Worm (Caenorhabditis elegans) whole organism, L2 larva: ENCODE data around the gene F55C12.4.
A peak's percentile ranks its signal among the peaks of the same experiment; 100 is the strongest.

Experiments used
- C34F6.9 ChIP-seq: fragments of 150-350 bp; optimal IDR thresholded peaks from 2 replicates; lab custom pipeline; 2014; ENCODE audit warnings: missing biosample characterization, missing genetic modification characterization
- F13H6.1 ChIP-seq: sonication (generic microtip); optimal IDR thresholded peaks from 2 replicates; lab custom pipeline; 2016; ENCODE audit warnings: missing genetic modification characterization, missing compliant biosample characterization
- R02D3.7 ChIP-seq: fragments of 150-350 bp; optimal IDR thresholded peaks from 2 replicates; lab custom pipeline; 2014; ENCODE audit warnings: missing biosample characterization, missing genetic modification characterization
- ZK546.5 ChIP-seq: sonication (generic microtip); optimal IDR thresholded peaks from 2 replicates; lab custom pipeline; 2017; ENCODE audit warnings: missing biosample characterization, missing genetic modification characterization
- alr-1 ChIP-seq: fragments of 150-350 bp; optimal IDR thresholded peaks from 2 replicates; lab custom pipeline; 2014; ENCODE audit warnings: missing biosample characterization, missing genetic modification characterization
- aly-2 ChIP-seq: fragments of 150-350 bp; optimal IDR thresholded peaks from 2 replicates; lab custom pipeline; 2014; ENCODE audit warnings: missing biosample characterization, missing genetic modification characterization
- ama-1 ChIP-seq: fragments of 150-350 bp; optimal IDR thresholded peaks from 2 replicates; lab custom pipeline; 2018; ENCODE audit warnings: inconsistent platforms
- ceh-16 ChIP-seq: fragments of 150-350 bp; optimal IDR thresholded peaks from 2 replicates; lab custom pipeline; 2014; ENCODE audit warnings: missing biosample characterization, missing genetic modification characterization
- ceh-82 ChIP-seq: fragments of 150-350 bp; optimal IDR thresholded peaks from 2 replicates; lab custom pipeline; 2014; ENCODE audit warnings: missing biosample characterization, missing genetic modification characterization
- egl-27 ChIP-seq: sonication (generic microtip); optimal IDR thresholded peaks from 3 replicates; lab custom pipeline; 2017; ENCODE audit warnings: missing biosample characterization, missing genetic modification reagents, missing genetic modification characterization
- elt-1 ChIP-seq: fragments of 150-350 bp; optimal IDR thresholded peaks from 2 replicates; lab custom pipeline; 2014; ENCODE audit warnings: missing biosample characterization, missing genetic modification characterization
- elt-3 ChIP-seq: sonication (generic microtip); optimal IDR thresholded peaks from 2 replicates; lab custom pipeline; 2017; ENCODE audit warnings: missing biosample characterization, missing genetic modification characterization
- fos-1 ChIP-seq: fragments of 150-350 bp; optimal IDR thresholded peaks from 2 replicates; lab custom pipeline; 2014; ENCODE audit warnings: missing biosample characterization, missing genetic modification characterization
- gmeb-1 ChIP-seq: fragments of 150-350 bp; optimal IDR thresholded peaks from 2 replicates; lab custom pipeline; 2014; ENCODE audit warnings: missing biosample characterization, missing genetic modification characterization
- lin-13 ChIP-seq: fragments of 150-350 bp; optimal IDR thresholded peaks from 2 replicates; lab custom pipeline; 2014; ENCODE audit warnings: missing biosample characterization, missing genetic modification reagents, missing genetic modification characterization
- lin-39 ChIP-seq: fragments of 150-350 bp; optimal IDR thresholded peaks from 2 replicates; lab custom pipeline; 2014; ENCODE audit warnings: missing biosample characterization, missing genetic modification reagents, missing genetic modification characterization
- lsy-2 ChIP-seq, 2 experiments: fragments of 150-350 bp in 1 of 2; sonication (generic microtip) in 1 of 2; optimal IDR thresholded peaks; 2 replicates each; lab custom pipeline; 2014 to 2017; ENCODE audit warnings: missing biosample characterization in 2 of 2, missing genetic modification characterization in 2 of 2
- mab-5 ChIP-seq: fragments of 150-350 bp; optimal IDR thresholded peaks from 2 replicates; lab custom pipeline; 2014; ENCODE audit warnings: missing biosample characterization, missing genetic modification characterization
- mbf-1 ChIP-seq: sonication (generic microtip); optimal IDR thresholded peaks from 2 replicates; lab custom pipeline; 2017; ENCODE audit warnings: missing biosample characterization, missing genetic modification characterization
- nhr-10 ChIP-seq: sonication (generic microtip); optimal IDR thresholded peaks from 2 replicates; lab custom pipeline; 2017; ENCODE audit warnings: missing biosample characterization, missing genetic modification characterization
- nhr-129 ChIP-seq: fragments of 150-350 bp; optimal IDR thresholded peaks from 2 replicates; lab custom pipeline; 2014; ENCODE audit warnings: missing biosample characterization, missing genetic modification characterization
- nhr-21 ChIP-seq: fragments of 150-350 bp; optimal IDR thresholded peaks from 2 replicates; lab custom pipeline; 2014; ENCODE audit warnings: missing biosample characterization, missing genetic modification characterization
- nhr-237 ChIP-seq: fragments of 150-350 bp; optimal IDR thresholded peaks from 2 replicates; lab custom pipeline; 2014; ENCODE audit warnings: missing biosample characterization, missing genetic modification characterization
- nhr-25 ChIP-seq: fragments of 150-350 bp; sonication (generic microtip); optimal IDR thresholded peaks from 3 replicates; lab custom pipeline; 2014; ENCODE audit warnings: missing biosample characterization, missing genetic modification characterization
- nhr-77 ChIP-seq: fragments of 150-350 bp; optimal IDR thresholded peaks from 2 replicates; lab custom pipeline; 2014; ENCODE audit warnings: missing biosample characterization, missing genetic modification characterization
- peb-1 ChIP-seq: fragments of 150-350 bp; optimal IDR thresholded peaks from 2 replicates; lab custom pipeline; 2014; ENCODE audit warnings: missing biosample characterization, missing genetic modification characterization
- sem-4 ChIP-seq: fragments of 150-350 bp; optimal IDR thresholded peaks from 2 replicates; lab custom pipeline; 2014; ENCODE audit warnings: missing biosample characterization, missing genetic modification reagents, missing genetic modification characterization
- skn-1 ChIP-seq: sonication (generic microtip); optimal IDR thresholded peaks from 2 replicates; lab custom pipeline; 2017; ENCODE audit warnings: missing biosample characterization, missing genetic modification characterization
- sma-3 ChIP-seq: sonication (generic microtip); optimal IDR thresholded peaks from 2 replicates; lab custom pipeline; 2016; ENCODE audit warnings: missing genetic modification reagents, missing genetic modification characterization, missing compliant biosample characterization
- sma-9 ChIP-seq, 2 experiments: fragments of 150-350 bp in 1 of 2; sonication (generic microtip) in 1 of 2; optimal IDR thresholded peaks; 2 replicates each; lab custom pipeline; 2014 to 2016; ENCODE audit warnings: missing genetic modification characterization in 2 of 2, mild to moderate bottlenecking in 1 of 2, missing biosample characterization in 1 of 2, missing compliant biosample characterization in 1 of 2, missing genetic modification reagents in 1 of 2, moderate library complexity in 1 of 2
- unc-39 ChIP-seq: fragments of 150-350 bp; optimal IDR thresholded peaks from 2 replicates; lab custom pipeline; 2014; ENCODE audit warnings: missing biosample characterization, missing genetic modification characterization
- unc-55 ChIP-seq: fragments of 150-350 bp; sonication (generic microtip); optimal IDR thresholded peaks from 3 replicates; lab custom pipeline; 2014; ENCODE audit warnings: missing biosample characterization, missing genetic modification reagents, missing genetic modification characterization
- unc-62 ChIP-seq: fragments of 150-350 bp; optimal IDR thresholded peaks from 2 replicates; lab custom pipeline; 2014; ENCODE audit warnings: missing biosample characterization, missing genetic modification reagents, missing genetic modification characterization
- ztf-11 ChIP-seq: sonication (generic microtip); optimal IDR thresholded peaks from 2 replicates; lab custom pipeline; 2017; ENCODE audit warnings: missing biosample characterization, missing genetic modification characterization

The F55C12.4 gene

ce11 chrII:5844694-5845129, 13.5 kb downstream of the F55C12.4 start (continued):
- TF ChIP-seq ztf-11 (tag; lab: Kevin White, UChicago) (peak; percentile 85), aly-2 (peak; percentile 94), sma-3 (peak; percentile 99), lin-39 (tag; lab: Kevin White, UChicago) (peak; percentile 96), nhr-10 (tag; lab: Kevin White, UChicago) (peak; percentile 97), sma-9 (GFP tag; optimal IDR thresholded peaks at IDR 0.05; lab: Kevin White, UChicago) (peak; percentile 98), sma-9 (tag; optimal IDR thresholded peaks at IDR 0.05; lab: Kevin White, UChicago) (peak; percentile 71), nhr-25 (tag; lab: Kevin White, UChicago) (peak; percentile 99), ceh-82 (tag; lab: Kevin White, UChicago) (peak; percentile 90), gmeb-1 (tag; lab: Kevin White, UChicago) (peak; percentile 95), mbf-1 (tag; lab: Kevin White, UChicago) (peak; percentile 64), F13H6.1 (tag; lab: Kevin White, UChicago) (peak; percentile 99), peb-1 (tag; lab: Kevin White, UChicago) (no peak), nhr-237 (peak; percentile 95), unc-39 (tag; lab: Kevin White, UChicago) (peak; percentile 63), egl-27 (peak; percentile 99), nhr-21 (tag; lab: Kevin White, UChicago) (peak; percentile 99), nhr-129 (tag; lab: Kevin White, UChicago) (peak; percentile 99), C34F6.9 (tag; lab: Kevin White, UChicago) (peak; percentile 100), unc-62 (GFP tag; lab: Kevin White, UChicago) (peak; percentile 83), ama-1 (lab: Kevin White, UChicago) (peak; percentile 100), ZK546.5 (tag; lab: Kevin White, UChicago) (peak; percentile 85), nhr-77 (tag; lab: Kevin White, UChicago) (peak; percentile 93), sem-4 (peak; percentile 99), alr-1 (tag; lab: Kevin White, UChicago) (no peak), skn-1 (tag; lab: Kevin White, UChicago) (peak; percentile 81), lin-13 (GFP tag; lab: Kevin White, UChicago) (peak; percentile 98)

- TF ChIP-seq fos-1 (tag; lab: Kevin White, UChicago) (no peak), nhr-25 (tag; lab: Kevin White, UChicago) (no peak), ceh-16 (tag; lab: Kevin White, UChicago) (no peak), aly-2 (no peak), alr-1 (tag; lab: Kevin White, UChicago) (no peak), peb-1 (tag; lab: Kevin White, UChicago) (no peak)
Observed at ce11 chrII:5841866-5842265, 16.4 kb downstream of the F55C12.4 start, which contains the start of gene nep-25. TSS of gene nep-25 (plus strand) at chrII:5842240.

- peak; percentile 60 for TF ChIP-seq sma-9 (GFP tag; optimal IDR thresholded peaks at IDR 0.05; lab: Kevin White, UChicago)
- TF ChIP-seq sma-9 (tag; optimal IDR thresholded peaks at IDR 0.05; lab: Kevin White, UChicago), result no peak
- peak in 1 of 2 experiments; percentile 33 for TF ChIP-seq lsy-2 (tag; optimal IDR thresholded peaks at IDR 0.05; lab: Kevin White, UChicago)
- no peak for TF ChIP-seq unc-55
- peak; percentile 25 for TF ChIP-seq mab-5 (tag; lab: Kevin White, UChicago)
- peak; percentile 45 for TF ChIP-seq nhr-129 (tag; lab: Kevin White, UChicago)
- TF ChIP-seq F13H6.1 (tag; lab: Kevin White, UChicago), result peak; percentile 48
- no peak for TF ChIP-seq lin-39 (tag; lab: Kevin White, UChicago)
- no peak for TF ChIP-seq sma-3
Observed at ce11 chrII:5841053-5841547, 17.1 kb downstream of the F55C12.4 start, which contains the start of gene lec-5. TSS of gene lec-5 (minus strand) at chrII:5841103.

ce11 chrII:5839227-5839626, 19.0 kb downstream of the F55C12.4 start, which contains the start of gene ZK1248.19:
TSS of gene ZK1248.19 (minus strand) at chrII:5839414.
- TF ChIP-seq nhr-21 (tag; lab: Kevin White, UChicago), result no peak
- TF ChIP-seq mbf-1 (tag; lab: Kevin White, UChicago), result no peak
- TF ChIP-seq sma-9 (GFP tag; optimal IDR thresholded peaks at IDR 0.05; lab: Kevin White, UChicago), result peak; percentile 13
- TF ChIP-seq sma-9 (tag; optimal IDR thresholded peaks at IDR 0.05; lab: Kevin White, UChicago), result no peak
- TF ChIP-seq gmeb-1 (tag; lab: Kevin White, UChicago), result peak; percentile 34
- TF ChIP-seq elt-1 (tag; lab: Kevin White, UChicago), result no peak
- TF ChIP-seq elt-3 (tag; lab: Kevin White, UChicago), result no peak
- TF ChIP-seq alr-1 (tag; lab: Kevin White, UChicago), result no peak
- peak; percentile 36 for TF ChIP-seq C34F6.9 (tag; lab: Kevin White, UChicago)
- peak; percentile 57 for TF ChIP-seq unc-55
- TF ChIP-seq nhr-129 (tag; lab: Kevin White, UChicago), result peak; percentile 44
- TF ChIP-seq R02D3.7 (tag; lab: Kevin White, UChicago), result peak; percentile 67
- peak; percentile 4 to 63 for TF ChIP-seq lsy-2 (tag; optimal IDR thresholded peaks at IDR 0.05; lab: Kevin White, UChicago)
